Worm (Caenorhabditis elegans) whole organism, L3 larva: ENCODE results near the gene gab-1.

ENCODE experiments used
- R02D3.7 ChIP-seq: fragments of 150-350 bp; optimal IDR thresholded peaks from 2 replicates; lab custom pipeline; 2014; ENCODE audit warnings: missing biosample characterization, missing genetic modification characterization
- ZK546.5 ChIP-seq: sonication (generic microtip); optimal IDR thresholded peaks from 2 replicates; lab custom pipeline; 2017; ENCODE audit warnings: missing biosample characterization, missing genetic modification characterization
- aly-2 ChIP-seq: fragments of 150-350 bp; optimal IDR thresholded peaks from 2 replicates; lab custom pipeline; 2014; ENCODE audit warnings: missing biosample characterization, missing genetic modification characterization
- ama-1 ChIP-seq: fragments of 150-350 bp; optimal IDR thresholded peaks from 2 replicates; lab custom pipeline; 2018
- ceh-16 ChIP-seq: sonication (generic microtip); optimal IDR thresholded peaks from 2 replicates; lab custom pipeline; 2017; ENCODE audit warnings: missing biosample characterization, missing genetic modification characterization
- ceh-28 ChIP-seq: fragments of 150-350 bp; optimal IDR thresholded peaks from 2 replicates; lab custom pipeline; 2014; ENCODE audit warnings: missing biosample characterization, missing genetic modification reagents, missing genetic modification characterization
- ceh-82 ChIP-seq: fragments of 150-350 bp; optimal IDR thresholded peaks from 2 replicates; lab custom pipeline; 2014; ENCODE audit warnings: missing biosample characterization, missing genetic modification characterization
- ceh-9 ChIP-seq: sonication (generic microtip); optimal IDR thresholded peaks from 2 replicates; lab custom pipeline; 2018; ENCODE audit warnings: missing biosample characterization, missing genetic modification characterization
- daf-12 ChIP-seq: fragments of 150-350 bp; optimal IDR thresholded peaks from 2 replicates; lab custom pipeline; 2014; ENCODE audit warnings: missing biosample characterization, missing genetic modification reagents, missing genetic modification characterization
- egl-5 ChIP-seq: fragments of 150-350 bp; optimal IDR thresholded peaks from 2 replicates; lab custom pipeline; 2017; ENCODE audit warnings: missing biosample characterization, missing genetic modification reagents, missing genetic modification characterization, inconsistent platforms
- elt-1 ChIP-seq: fragments of 150-350 bp; optimal IDR thresholded peaks from 2 replicates; lab custom pipeline; 2014; ENCODE audit warnings: missing biosample characterization, missing genetic modification characterization
- elt-2 ChIP-seq: sonication (generic microtip); optimal IDR thresholded peaks from 2 replicates; lab custom pipeline; 2016; ENCODE audit warnings: missing genetic modification reagents, mild to moderate bottlenecking, missing genetic modification characterization, missing compliant biosample characterization
- elt-3 ChIP-seq, 3 experiments: fragments of 150-350 bp in 1 of 3; sonication (generic microtip) in 2 of 3; optimal IDR thresholded peaks; 2 replicates in 2 of 3; 4 replicates in 1 of 3; lab custom pipeline; 2014 to 2017; ENCODE audit warnings: missing biosample characterization in 3 of 3, missing genetic modification characterization in 3 of 3
- eor-1 ChIP-seq, 2 experiments: fragments of 150-350 bp; optimal IDR thresholded peaks; 2 replicates each; lab custom pipeline; 2014 to 2018; ENCODE audit warnings: missing biosample characterization in 2 of 2, missing genetic modification characterization in 2 of 2
- fkh-10 ChIP-seq: sonication (generic microtip); optimal IDR thresholded peaks from 2 replicates; lab custom pipeline; 2017; ENCODE audit warnings: missing biosample characterization, missing genetic modification reagents, missing genetic modification characterization
- fkh-2 ChIP-seq: fragments of 150-350 bp; optimal IDR thresholded peaks from 2 replicates; lab custom pipeline; 2014; ENCODE audit warnings: missing biosample characterization, missing genetic modification reagents, missing genetic modification characterization
- fos-1 ChIP-seq: fragments of 150-350 bp; optimal IDR thresholded peaks from 2 replicates; lab custom pipeline; 2014; ENCODE audit warnings: missing biosample characterization, missing genetic modification characterization
- hmg-11 ChIP-seq: sonication (generic microtip); optimal IDR thresholded peaks from 2 replicates; lab custom pipeline; 2016; ENCODE audit warnings: missing genetic modification characterization, missing compliant biosample characterization
- lin-15B ChIP-seq: fragments of 150-350 bp; optimal IDR thresholded peaks from 2 replicates; lab custom pipeline; 2014; ENCODE audit warnings: missing biosample characterization, missing genetic modification characterization
- lsy-12 ChIP-seq: sonication (generic microtip); optimal IDR thresholded peaks from 2 replicates; lab custom pipeline; 2016; ENCODE audit warnings: mild to moderate bottlenecking, missing genetic modification characterization, missing compliant biosample characterization
- mml-1 ChIP-seq: fragments of 150-350 bp; sonication (generic microtip); optimal IDR thresholded peaks from 3 replicates; lab custom pipeline; 2014; ENCODE audit warnings: missing biosample characterization, missing genetic modification characterization
- nfya-1 ChIP-seq: sonication (generic microtip); optimal IDR thresholded peaks from 2 replicates; lab custom pipeline; 2017; ENCODE audit warnings: missing genetic modification characterization, mild to moderate bottlenecking, missing compliant biosample characterization, antibody characterized with exemption, moderate library complexity; ENCODE audit not compliant: insufficient read depth
- nhr-11 ChIP-seq: fragments of 150-350 bp; optimal IDR thresholded peaks from 2 replicates; lab custom pipeline; 2014; ENCODE audit warnings: missing biosample characterization, missing genetic modification characterization
- nhr-12 ChIP-seq: fragments of 150-350 bp; optimal IDR thresholded peaks from 2 replicates; lab custom pipeline; 2014; ENCODE audit warnings: missing biosample characterization, missing genetic modification characterization
- nhr-23 ChIP-seq: fragments of 150-350 bp; optimal IDR thresholded peaks from 2 replicates; lab custom pipeline; 2014; ENCODE audit warnings: missing biosample characterization, missing genetic modification reagents, missing genetic modification characterization
- nhr-25 ChIP-seq: sonication (generic microtip); optimal IDR thresholded peaks from 2 replicates; lab custom pipeline; 2017; ENCODE audit warnings: missing biosample characterization, missing genetic modification characterization
- nhr-28 ChIP-seq: fragments of 150-350 bp; optimal IDR thresholded peaks from 2 replicates; lab custom pipeline; 2014; ENCODE audit warnings: missing biosample characterization, missing genetic modification characterization
- nhr-43 ChIP-seq: sonication (generic microtip); optimal IDR thresholded peaks from 2 replicates; lab custom pipeline; 2016; ENCODE audit warnings: mild to moderate bottlenecking, missing genetic modification characterization, missing compliant biosample characterization; ENCODE audit not compliant: poor library complexity, severe bottlenecking
- nhr-77 ChIP-seq: fragments of 150-350 bp; optimal IDR thresholded peaks from 2 replicates; lab custom pipeline; 2014; ENCODE audit warnings: missing biosample characterization, missing genetic modification characterization
- pha-4 ChIP-seq: fragments of 150-350 bp; optimal IDR thresholded peaks from 2 replicates; lab custom pipeline; 2014; ENCODE audit warnings: missing biosample characterization, missing genetic modification reagents, missing genetic modification characterization
- pqm-1 ChIP-seq: fragments of 150-350 bp; optimal IDR thresholded peaks from 2 replicates; lab custom pipeline; 2017; ENCODE audit warnings: missing biosample characterization, missing genetic modification characterization, inconsistent platforms
- sea-2 ChIP-seq: fragments of 150-350 bp; sonication (generic microtip); optimal IDR thresholded peaks from 4 replicates; lab custom pipeline; 2014; ENCODE audit warnings: missing biosample characterization, missing genetic modification reagents, missing genetic modification characterization
- skn-1 ChIP-seq: fragments of 150-350 bp; optimal IDR thresholded peaks from 2 replicates; lab custom pipeline; 2014; ENCODE audit warnings: missing biosample characterization, missing genetic modification characterization
- snpc-4 ChIP-seq: fragments of 150-350 bp; optimal IDR thresholded peaks from 2 replicates; lab custom pipeline; 2014; ENCODE audit warnings: missing biosample characterization, missing genetic modification characterization
- unc-39 ChIP-seq: sonication (generic microtip); optimal IDR thresholded peaks from 4 replicates; lab custom pipeline; 2017; ENCODE audit warnings: missing biosample characterization, missing genetic modification characterization
- ztf-11 ChIP-seq: fragments of 150-350 bp; optimal IDR thresholded peaks from 2 replicates; lab custom pipeline; 2014; ENCODE audit warnings: missing biosample characterization, missing genetic modification characterization
- ztf-4 ChIP-seq: fragments of 150-350 bp; optimal IDR thresholded peaks from 2 replicates; lab custom pipeline; 2014; ENCODE audit warnings: missing biosample characterization, missing genetic modification characterization

Gene gab-1

ce11 chrIII:12783878-12784277, 4.4 kb upstream of the gab-1 start:
- no peak for TF ChIP-seq ceh-28 (tag; lab: Kevin White, UChicago)
- no peak for TF ChIP-seq nhr-77 (tag; lab: Kevin White, UChicago)
- no peak for TF ChIP-seq ceh-16 (tag; lab: Kevin White, UChicago)
- peak; percentile 57 for TF ChIP-seq fkh-10 (GFP tag; lab: Kevin White, UChicago)
- TF ChIP-seq ama-1 (lab: Kevin White, UChicago), result no peak
- TF ChIP-seq R02D3.7 (tag; lab: Kevin White, UChicago), result no peak
- TF ChIP-seq skn-1 (tag; lab: Kevin White, UChicago), result no peak

DNA sequence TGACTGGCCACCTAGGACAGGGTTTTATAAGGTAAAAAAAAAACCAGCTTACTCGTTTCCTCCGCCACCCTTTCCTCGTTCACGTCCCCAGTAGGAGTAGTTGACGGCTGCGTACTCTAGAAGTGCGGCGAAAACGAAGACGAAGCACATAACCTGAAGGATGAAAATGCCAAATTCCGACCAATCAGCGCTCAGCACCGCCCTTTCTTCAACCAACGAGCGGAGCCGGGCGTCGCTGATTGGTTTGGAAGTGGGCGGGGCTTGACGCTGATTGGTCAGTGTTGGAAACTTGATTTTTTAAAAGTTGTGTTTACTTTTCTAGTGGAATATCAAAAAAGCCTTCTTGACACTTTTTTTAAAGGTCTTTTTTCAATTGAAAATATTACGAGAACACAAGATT, 5.8 kb downstream of the gab-1 start:
- TF ChIP-seq nhr-12 (tag; lab: Kevin White, UChicago), result no peak
- TF ChIP-seq nhr-25 (tag; lab: Kevin White, UChicago), result no peak
- no peak for TF ChIP-seq ztf-4 (tag; lab: Kevin White, UChicago)
- TF ChIP-seq nfya-1, result peak; percentile 87

ce11 chrIII:12764241-12764640, 15.3 kb downstream of the gab-1 start, which contains the start of the genes irld-19 and irld-61:
Gene irld-19, minus strand, starts transcription at chrIII:12764341.
Gene irld-61, plus strand, starts transcription at chrIII:12764553.
- no peak for TF ChIP-seq lin-15B (tag; lab: Kevin White, UChicago)
- TF ChIP-seq ceh-82 (tag; lab: Kevin White, UChicago), result no peak
- no peak for TF ChIP-seq unc-39
- TF ChIP-seq ceh-16 (tag; lab: Kevin White, UChicago), result no peak
- TF ChIP-seq skn-1 (tag; lab: Kevin White, UChicago), result no peak
- TF ChIP-seq fkh-2, result no peak
- TF ChIP-seq egl-5 (tag; lab: Kevin White, UChicago), result no peak
- no peak for TF ChIP-seq ceh-28 (tag; lab: Kevin White, UChicago)
- no peak for TF ChIP-seq nhr-77 (tag; lab: Kevin White, UChicago)
- TF ChIP-seq eor-1 (tag; optimal IDR thresholded peaks at IDR 0.05; lab: Kevin White, UChicago), result no peak
- no peak for TF ChIP-seq ztf-11 (tag; lab: Kevin White, UChicago)
- no peak for TF ChIP-seq nhr-28 (tag; lab: Kevin White, UChicago)
- TF ChIP-seq ztf-4 (tag; lab: Kevin White, UChicago), result no peak
- TF ChIP-seq lsy-12 (tag; lab: Kevin White, UChicago), result no peak
- no peak for TF ChIP-seq snpc-4 (tag; lab: Kevin White, UChicago)
- TF ChIP-seq nfya-1, result no peak

- TF ChIP-seq nhr-23, result no peak
- no peak for TF ChIP-seq lin-15B (tag; lab: Kevin White, UChicago)
- no peak for TF ChIP-seq elt-3 (tag; optimal IDR thresholded peaks at IDR 0.05; lab: Kevin White, UChicago)
- TF ChIP-seq daf-12, result no peak
- TF ChIP-seq sea-2 (GFP tag; lab: Kevin White, UChicago), result no peak
- TF ChIP-seq pqm-1 (tag; lab: Kevin White, UChicago), result no peak
- no peak for TF ChIP-seq mml-1
- TF ChIP-seq hmg-11, result no peak
- no peak for TF ChIP-seq ceh-28 (tag; lab: Kevin White, UChicago)
- TF ChIP-seq fkh-2, result no peak
- TF ChIP-seq nfya-1, result no peak
- TF ChIP-seq nhr-12 (tag; lab: Kevin White, UChicago), result no peak
- TF ChIP-seq pha-4, result no peak
- no peak for TF ChIP-seq unc-39
- no peak for TF ChIP-seq elt-1 (tag; lab: Kevin White, UChicago)
- no peak for TF ChIP-seq elt-2 (tag; lab: Kevin White, UChicago)
- TF ChIP-seq lsy-12 (tag; lab: Kevin White, UChicago), result no peak
- TF ChIP-seq, all 47 proteins: peak for 0
Measured at ce11 chrIII:12757367-12757766, 22.2 kb downstream of the gab-1 start, which contains the start of gene srw-9. Gene srw-9, plus strand, starts transcription at chrIII:12757667.

DNA sequence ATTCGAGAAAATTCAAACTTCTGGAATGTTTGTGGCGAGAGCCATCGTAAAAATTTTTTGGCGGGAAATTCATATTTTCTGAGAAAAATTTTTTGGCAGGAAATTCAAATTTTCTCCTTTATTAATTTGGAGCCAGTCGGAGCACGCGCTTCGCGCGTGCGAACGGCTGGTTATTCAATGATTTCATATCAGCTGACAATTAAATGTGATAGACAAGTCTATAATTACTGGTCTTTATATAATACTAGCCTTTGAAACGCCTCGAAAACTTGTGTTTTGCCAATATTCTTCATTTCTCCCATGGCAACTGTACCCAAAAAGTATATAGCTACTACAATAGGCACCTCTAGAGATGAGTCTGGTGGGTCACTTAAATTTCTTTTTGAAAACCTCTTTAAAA, 24.5 kb downstream of the gab-1 start, which contains the start of gene srw-10:
Gene srw-10 (plus strand): TSS at position 301 of the 400 bp plus-strand sequence.
- TF ChIP-seq elt-3 (tag; optimal IDR thresholded peaks at IDR 0.05; lab: Kevin White, UChicago) (no peak), fkh-2 (no peak)

ce11 chrIII:12750831-12751230, 28.7 kb downstream of the gab-1 start, which contains the start of the genes irld-60 and irld-20:
Gene irld-60, minus strand, starts transcription at chrIII:12750931.
Gene irld-20, plus strand, starts transcription at chrIII:12751109.
- TF ChIP-seq aly-2 (tag; lab: Kevin White, UChicago) (no peak), ZK546.5 (tag; lab: Kevin White, UChicago) (no peak), elt-3 (tag; optimal IDR thresholded peaks at IDR 0.05; lab: Kevin White, UChicago) (no peak), nhr-11 (tag; lab: Kevin White, UChicago) (no peak), elt-2 (tag; lab: Kevin White, UChicago) (no peak), egl-5 (tag; lab: Kevin White, UChicago) (no peak), nhr-43 (tag; lab: Kevin White, UChicago) (no peak), elt-1 (tag; lab: Kevin White, UChicago) (no peak), snpc-4 (tag; lab: Kevin White, UChicago) (no peak), nhr-28 (tag; lab: Kevin White, UChicago) (no peak), ceh-9 (no peak), fos-1 (tag; lab: Kevin White, UChicago) (no peak)
- TF ChIP-seq, all 47 proteins: peak for 0
